Worm (Caenorhabditis elegans): ENCODE measurements around the gene F59E12.8.
A peak's percentile ranks its signal among the peaks of the same experiment; 100 is the strongest.

Gene F59E12.8

DNA sequence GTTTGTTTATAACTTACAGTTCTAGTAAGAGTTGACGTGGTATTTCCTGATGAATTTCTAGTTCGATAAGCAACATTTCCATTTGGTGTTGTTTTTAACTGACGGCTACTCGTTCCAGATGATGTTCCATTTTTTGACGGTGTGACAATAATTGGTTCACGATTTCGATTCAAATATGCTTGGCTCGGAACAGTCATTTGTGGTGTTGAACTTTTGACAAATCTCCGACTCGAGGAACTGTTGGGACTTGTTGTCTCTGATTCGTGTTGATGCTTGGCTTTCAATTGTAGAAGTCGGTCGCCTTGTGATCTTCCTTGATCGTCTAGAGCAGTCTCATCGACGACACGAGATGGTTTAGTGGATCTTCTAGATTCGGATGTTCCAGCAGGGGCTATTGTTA, 45.2 kb downstream of the F59E12.8 start:
- 0 out of 2 replicates have a peak, but pooled peaks have one; percentile 41 for TF ChIP-seq hsf-1 (GFP tag; IDR thresholded peaks at IDR 0.05)
- no peak for TF ChIP-seq madf-6 (GFP tag; IDR thresholded peaks at IDR 0.05)

DNA sequence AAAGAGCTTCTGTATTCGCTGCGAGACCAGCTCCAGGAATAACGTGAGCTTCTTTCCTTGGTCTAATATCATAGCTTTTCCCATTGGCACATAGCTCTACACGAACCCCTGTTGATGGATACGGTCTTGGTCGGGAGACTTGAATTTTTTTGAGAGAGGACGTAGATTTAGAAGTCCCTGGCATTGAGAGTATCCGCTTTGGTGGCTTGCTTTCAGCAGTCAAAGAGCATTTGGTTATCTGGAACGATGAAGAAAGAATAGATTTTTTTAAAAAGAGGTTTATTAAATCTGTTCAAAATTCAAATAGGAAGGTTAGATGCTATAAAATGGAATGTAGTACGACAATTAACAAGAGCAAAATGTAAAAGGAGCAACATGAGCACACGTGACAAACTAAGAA, 47.0 kb downstream of the F59E12.8 start, which contains the start of gene C17G10.13:
TSS of gene C17G10.13 (minus strand) at position 101 of the 400 bp plus-strand sequence.
- TF ChIP-seq F39B2.1 (GFP tag; IDR thresholded peaks at IDR 0.05) (no peak), Y95B8A.8 (GFP tag; IDR thresholded peaks at IDR 0.05) (no peak), let-526 (GFP tag; IDR thresholded peaks at IDR 0.05) (no peak), cebp-2 (GFP tag; IDR thresholded peaks at IDR 0.05) (no peak)

DNA sequence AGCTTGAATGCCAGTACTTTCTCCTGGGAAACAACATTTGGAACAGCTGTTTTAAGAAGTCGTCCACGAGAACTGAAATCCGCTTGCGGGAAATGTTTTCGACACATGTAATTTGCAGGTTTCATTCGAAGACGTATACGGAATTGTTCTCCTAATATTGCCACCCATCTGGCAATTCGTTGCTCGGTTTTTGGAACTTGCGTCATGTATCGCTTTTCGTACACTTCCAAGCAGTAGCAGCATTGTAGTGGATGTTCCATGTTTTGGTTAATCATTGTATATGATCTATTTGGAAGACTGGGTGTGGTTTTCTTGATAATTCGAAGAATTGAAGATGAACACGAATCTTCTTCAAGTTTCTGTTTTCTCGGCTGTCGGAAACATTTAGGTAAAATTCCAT, 48.9 kb downstream of the F59E12.8 start:
- no peak for TF ChIP-seq Y79H2A.3 (GFP tag; conservative IDR thresholded peaks at IDR 0.05)
- TF ChIP-seq mes-4 (tag; optimal IDR thresholded peaks at IDR 0.05) = no peak
- TF ChIP-seq lin-26 (GFP tag; IDR thresholded peaks at IDR 0.05) = no peak
- no peak for TF ChIP-seq cebp-1 (GFP tag; IDR thresholded peaks at IDR 0.05)
- no peak for TF ChIP-seq cebp-1 (tag; optimal IDR thresholded peaks at IDR 0.05)
- no peak for TF ChIP-seq snpc-1.1 (tag; optimal IDR thresholded peaks at IDR 0.05; ENCODE audit: insufficient read depth)
- TF ChIP-seq F22D6.2 (tag; optimal IDR thresholded peaks at IDR 0.05) = no peak
- TF ChIP-seq F39B2.1 (GFP tag; IDR thresholded peaks at IDR 0.05) = no peak
- no peak for TF ChIP-seq nhr-120 (GFP tag; IDR thresholded peaks at IDR 0.05)
- TF ChIP-seq gei-17 (GFP tag; optimal IDR thresholded peaks at IDR 0.05) = no peak
- no peak for TF ChIP-seq athp-1 (tag; optimal IDR thresholded peaks at IDR 0.05)

DNA sequence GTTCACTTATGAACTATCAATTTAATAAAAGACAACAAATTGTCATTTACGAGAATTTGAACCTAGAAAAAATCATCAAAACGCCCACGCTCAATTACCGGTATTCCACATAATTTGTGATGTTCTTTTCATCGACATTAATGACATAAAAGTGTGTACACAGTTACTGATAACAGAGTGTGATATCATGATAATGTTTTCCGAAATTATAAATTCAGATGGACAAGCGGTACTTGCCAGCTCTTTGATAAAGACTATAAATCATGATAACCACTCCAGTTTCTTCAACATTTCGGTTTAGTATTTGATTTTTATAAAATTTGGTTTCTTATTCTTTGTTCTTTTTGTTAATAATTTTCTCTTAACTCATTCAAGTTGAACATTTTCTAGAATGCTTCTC, 50.9 kb downstream of the F59E12.8 start, which contains the start of gene lys-8:
TSS of gene lys-8 (plus strand) at position 391 of the 400 bp plus-strand sequence.
- TF ChIP-seq rcor-1 (GFP tag; IDR thresholded peaks at IDR 0.05) (no peak), F52B5.7 (tag; optimal IDR thresholded peaks at IDR 0.05) (no peak), ets-4 (GFP tag; optimal IDR thresholded peaks at IDR 0.05) (peak; percentile 44), nhr-80 (tag; optimal IDR thresholded peaks at IDR 0.05) (peak; percentile 93), tbp1 (GFP tag; optimal IDR thresholded peaks at IDR 0.05) (no peak), F37B4.10 (GFP tag; IDR thresholded peaks at IDR 0.05) (no peak), let-607 (tag; optimal IDR thresholded peaks at IDR 0.05) (peak in 1 of 2 experiments; percentile 13), gei-17 (GFP tag; optimal IDR thresholded peaks at IDR 0.05) (no peak), fkh-3 (tag; optimal IDR thresholded peaks at IDR 0.05) (no peak), F33H1.4 (GFP tag; IDR thresholded peaks at IDR 0.05) (no peak), him-1 (tag; optimal IDR thresholded peaks at IDR 0.05) (no peak), ztf-22 (GFP tag; optimal IDR thresholded peaks at IDR 0.05) (no peak), nfya-1 (tag; optimal IDR thresholded peaks at IDR 0.05; ENCODE audit: borderline replicate concordance, insufficient read depth) (no peak), chd-7 (tag; optimal IDR thresholded peaks at IDR 0.05) (no peak), snpc-4 (GFP tag; optimal IDR thresholded peaks at IDR 0.05) (no peak), snpc-4 (tag; optimal IDR thresholded peaks at IDR 0.05) (peak in 1 of 4 experiments; percentile 49), B0035.1 (tag; optimal IDR thresholded peaks at IDR 0.05) (no peak), nfya-2 (GFP tag; IDR thresholded peaks at IDR 0.05) (no peak), dox-1 (GFP tag; IDR thresholded peaks at IDR 0.05) (peak; percentile 46; the same call in 1 of the 2 replicates), athp-1 (tag; optimal IDR thresholded peaks at IDR 0.05) (no peak)
